Fruit fly (Drosophila melanogaster) whole organism, embryonic: ENCODE measurements around the gene Iyd.

Experiments
- Awh ChIP-seq: fragments of 200-800 bp; sonication (Bioruptor generic); IDR thresholded peaks from 2 replicates; pipeline ENCODE4, ENCODE4 v1.3.6; 2022; ENCODE audit warnings: missing biosample characterization, missing genetic modification characterization
- CG11504 ChIP-seq: fragments of 200-800 bp; sonication (Bioruptor generic); optimal IDR thresholded peaks from 3 replicates; lab custom pipeline; 2019; ENCODE audit warnings: missing biosample characterization, mild to moderate bottlenecking, missing genetic modification characterization, moderate library complexity
- CG11723 ChIP-seq: fragments of 200-800 bp; sonication (Bioruptor generic); optimal IDR thresholded peaks from 2 replicates; lab custom pipeline; 2017; ENCODE audit warnings: missing biosample characterization, mild to moderate bottlenecking, missing genetic modification characterization
- CG12659 ChIP-seq: fragments of 200-800 bp; sonication (Bioruptor generic); optimal IDR thresholded peaks from 3 replicates; lab custom pipeline; 2017; ENCODE audit warnings: mild to moderate bottlenecking, missing biosample characterization, missing genetic modification reagents, missing genetic modification characterization
- CG12744 ChIP-seq: fragments of 200-800 bp; sonication (Bioruptor generic); optimal IDR thresholded peaks from 2 replicates; lab custom pipeline; 2016; ENCODE audit warnings: missing biosample characterization, missing genetic modification characterization
- CG13775 ChIP-seq: fragments of 200-800 bp; sonication (Bioruptor generic); optimal IDR thresholded peaks from 3 replicates; lab custom pipeline; 2017; ENCODE audit warnings: missing biosample characterization, mild to moderate bottlenecking, missing genetic modification characterization
- CG1603 ChIP-seq: fragments of 200-800 bp; sonication (Bioruptor generic); optimal IDR thresholded peaks from 2 replicates; lab custom pipeline; 2019; ENCODE audit warnings: missing biosample characterization, mild to moderate bottlenecking, missing genetic modification characterization, moderate library complexity
- CG16815 ChIP-seq: fragments of 200-800 bp; sonication (Bioruptor generic); optimal IDR thresholded peaks from 3 replicates; lab custom pipeline; 2017; ENCODE audit warnings: missing biosample characterization, mild to moderate bottlenecking, missing genetic modification characterization
- CG17568 ChIP-seq: fragments of 200-800 bp; sonication (Bioruptor generic); optimal IDR thresholded peaks from 2 replicates; lab custom pipeline; 2018; ENCODE audit warnings: missing biosample characterization, mild to moderate bottlenecking, missing genetic modification characterization, moderate library complexity
- CG17802 ChIP-seq: fragments of 200-800 bp; sonication (Bioruptor generic); optimal IDR thresholded peaks from 2 replicates; lab custom pipeline; 2018; ENCODE audit warnings: missing biosample characterization, mild to moderate bottlenecking, missing genetic modification characterization, moderate library complexity
- CG18262 ChIP-seq: fragments of 200-800 bp; optimal IDR thresholded peaks from 3 replicates; lab custom pipeline; 2019; ENCODE audit warnings: missing biosample characterization, mild to moderate bottlenecking, missing genetic modification characterization, moderate library complexity
- CG18619 ChIP-seq: fragments of 200-800 bp; sonication (Bioruptor generic); optimal IDR thresholded peaks from 3 replicates; lab custom pipeline; 2017; ENCODE audit warnings: missing biosample characterization, mild to moderate bottlenecking, missing genetic modification characterization
- CG30020 ChIP-seq: fragments of 200-800 bp; optimal IDR thresholded peaks from 2 replicates; lab custom pipeline; 2019; ENCODE audit warnings: missing biosample characterization, mild to moderate bottlenecking, missing genetic modification characterization, moderate library complexity
- CG32532 ChIP-seq: fragments of 200-800 bp; sonication (Bioruptor generic); IDR thresholded peaks from 2 replicates; pipeline ENCODE4 v1.3.6; 2022; ENCODE audit warnings: missing biosample characterization, missing genetic modification characterization
- CG34376 ChIP-seq: fragments of 200-800 bp; sonication (Bioruptor generic); optimal IDR thresholded peaks from 2 replicates; lab custom pipeline; 2018; ENCODE audit warnings: missing biosample characterization, mild to moderate bottlenecking, missing genetic modification characterization
- CG6765 ChIP-seq: fragments of 200-800 bp; sonication (Bioruptor generic); optimal IDR thresholded peaks from 3 replicates; lab custom pipeline; 2017; ENCODE audit warnings: missing biosample characterization, mild to moderate bottlenecking, missing genetic modification characterization
- CG6854 ChIP-seq: fragments of 200-800 bp; sonication (Bioruptor generic); optimal IDR thresholded peaks from 3 replicates; lab custom pipeline; 2017; ENCODE audit warnings: missing biosample characterization, mild to moderate bottlenecking, missing genetic modification characterization
- CG7556 ChIP-seq: fragments of 200-800 bp; sonication (Bioruptor generic); optimal IDR thresholded peaks from 2 replicates; lab custom pipeline; 2017; ENCODE audit warnings: missing biosample characterization, mild to moderate bottlenecking, missing genetic modification characterization
- CG8478 ChIP-seq: fragments of >200 bp; optimal IDR thresholded peaks from 2 replicates; lab custom pipeline; 2018
- Dip2 ChIP-seq: fragments of 200-800 bp; sonication (Bioruptor generic); IDR thresholded peaks from 2 replicates; pipeline ENCODE4 v1.3.6; 2022; ENCODE audit warnings: missing biosample characterization, missing genetic modification characterization
- E2f2 ChIP-seq: fragments of 200-800 bp; sonication (Bioruptor generic); IDR thresholded peaks from 2 replicates; pipeline ENCODE4 v1.3.6; 2022; ENCODE audit warnings: missing biosample characterization, missing genetic modification characterization
- Fer2 ChIP-seq: fragments of 200-800 bp; sonication (Bioruptor generic); optimal IDR thresholded peaks from 2 replicates; lab custom pipeline; 2018; ENCODE audit warnings: missing biosample characterization, mild to moderate bottlenecking, missing genetic modification characterization, moderate library complexity
- Hand ChIP-seq: fragments of 200-800 bp; sonication (Bioruptor generic); optimal IDR thresholded peaks from 2 replicates; lab custom pipeline; 2017; ENCODE audit warnings: mild to moderate bottlenecking, missing biosample characterization, missing genetic modification reagents, missing genetic modification characterization
- Hmx ChIP-seq: fragments of 200-800 bp; sonication (Bioruptor generic); optimal IDR thresholded peaks from 2 replicates; lab custom pipeline; 2016; ENCODE audit warnings: missing biosample characterization, missing genetic modification characterization
- Mrtf ChIP-seq: fragments of 200-800 bp; sonication (Bioruptor generic); IDR thresholded peaks from 3 replicates; pipeline ENCODE4 v1.3.6; 2022; ENCODE audit warnings: missing biosample characterization, missing genetic modification characterization
- Neu2 ChIP-seq: fragments of 200-800 bp; sonication (Bioruptor generic); optimal IDR thresholded peaks from 3 replicates; lab custom pipeline; 2016; ENCODE audit warnings: missing biosample characterization, missing genetic modification characterization, borderline replicate concordance
- Nf-YB ChIP-seq: fragments of 200-800 bp; sonication (Bioruptor generic); optimal IDR thresholded peaks from 3 replicates; lab custom pipeline; 2019; ENCODE audit warnings: missing biosample characterization, mild to moderate bottlenecking, missing genetic modification characterization, moderate library complexity
- Ptx1 ChIP-seq: fragments of 200-800 bp; sonication (Bioruptor generic); IDR thresholded peaks from 2 replicates; pipeline ENCODE4 v1.3.6; 2022; ENCODE audit warnings: missing biosample characterization, missing genetic modification characterization
- Ravus ChIP-seq: fragments of 200-800 bp; sonication (Bioruptor generic); IDR thresholded peaks from 2 replicates; pipeline ENCODE4 v1.3.6; 2022; ENCODE audit warnings: missing biosample characterization, missing genetic modification characterization
- Scr ChIP-seq: fragments of 200-800 bp; sonication (Bioruptor generic); IDR thresholded peaks from 2 replicates; pipeline ENCODE4 v1.3.6; 2022; ENCODE audit warnings: missing biosample characterization, missing genetic modification characterization; ENCODE audit not compliant: partially characterized antibody
- Sin3A ChIP-seq: fragments of >200 bp; optimal IDR thresholded peaks from 2 replicates; lab custom pipeline; 2018
- Six4 ChIP-seq: fragments of 200-800 bp; sonication (Bioruptor generic); optimal IDR thresholded peaks from 2 replicates; lab custom pipeline; 2016; ENCODE audit warnings: missing biosample characterization, missing genetic modification characterization
- ase ChIP-seq: fragments of 200-800 bp; sonication (Bioruptor generic); IDR thresholded peaks from 3 replicates; pipeline ENCODE4 v1.3.6; 2022; ENCODE audit warnings: missing biosample characterization, missing genetic modification characterization
- bbx ChIP-seq: fragments of 200-800 bp; sonication (Bioruptor generic); IDR thresholded peaks from 2 replicates; pipeline ENCODE4 v1.3.6; 2022; ENCODE audit warnings: missing biosample characterization, missing genetic modification characterization; ENCODE audit not compliant: partially characterized antibody
- bowl ChIP-seq: fragments of 200-800 bp; sonication (Bioruptor generic); IDR thresholded peaks from 2 replicates; pipeline ENCODE4 v1.3.6; 2022; ENCODE audit warnings: missing biosample characterization, missing genetic modification characterization
- bsh ChIP-seq, 2 experiments: fragments of 200-800 bp; sonication (Bioruptor generic); optimal IDR thresholded peaks; 2 replicates each; lab custom pipeline; 2017 to 2018; ENCODE audit warnings: mild to moderate bottlenecking in 2 of 2, missing biosample characterization in 2 of 2, missing genetic modification characterization in 2 of 2, moderate library complexity in 1 of 2
- cad ChIP-seq: fragments of >200 bp; optimal IDR thresholded peaks from 2 replicates; lab custom pipeline; 2017; ENCODE audit warnings: missing biosample characterization, missing genetic modification characterization
- cas ChIP-seq: fragments of 200-800 bp; sonication (Bioruptor generic); IDR thresholded peaks from 2 replicates; pipeline ENCODE4 v1.3.6; 2022; ENCODE audit warnings: missing biosample characterization, missing genetic modification characterization
- disco-r ChIP-seq: fragments of 200-800 bp; sonication (Bioruptor generic); optimal IDR thresholded peaks from 2 replicates; lab custom pipeline; 2016; ENCODE audit warnings: missing biosample characterization, missing genetic modification characterization
- eve ChIP-seq, 2 experiments: fragments of >200 bp; optimal IDR thresholded peaks; 2 replicates each; lab custom pipeline; 2017; ENCODE audit warnings: missing biosample characterization in 2 of 2, missing genetic modification characterization in 2 of 2
- lmd ChIP-seq: fragments of 200-800 bp; sonication (Bioruptor generic); IDR thresholded peaks from 2 replicates; pipeline ENCODE4 v1.3.6; 2022; ENCODE audit warnings: missing biosample characterization, missing genetic modification characterization
- luna ChIP-seq: fragments of 200-800 bp; sonication (Bioruptor generic); optimal IDR thresholded peaks from 2 replicates; lab custom pipeline; 2016; ENCODE audit warnings: missing biosample characterization, missing genetic modification characterization
- maf-S ChIP-seq: fragments of 200-800 bp; sonication (Bioruptor generic); optimal IDR thresholded peaks from 2 replicates; lab custom pipeline; 2016; ENCODE audit warnings: missing biosample characterization, missing genetic modification characterization
- mam ChIP-seq: fragments of 200-800 bp; sonication (Bioruptor generic); optimal IDR thresholded peaks from 3 replicates; lab custom pipeline; 2016; ENCODE audit warnings: missing biosample characterization, missing genetic modification characterization
- pho ChIP-seq: fragments of 200-800 bp; sonication (Bioruptor generic); optimal IDR thresholded peaks from 2 replicates; lab custom pipeline; 2016; ENCODE audit warnings: missing biosample characterization, missing genetic modification characterization
- pros ChIP-seq: fragments of 200-800 bp; sonication (Bioruptor generic); optimal IDR thresholded peaks from 3 replicates; lab custom pipeline; 2019; ENCODE audit warnings: missing biosample characterization, mild to moderate bottlenecking, missing genetic modification characterization, moderate library complexity
- psq ChIP-seq: fragments of 200-800 bp; sonication (Bioruptor generic); optimal IDR thresholded peaks from 2 replicates; lab custom pipeline; 2017; ENCODE audit warnings: missing biosample characterization, missing genetic modification characterization
- pum ChIP-seq: fragments of 200-800 bp; sonication (Bioruptor generic); optimal IDR thresholded peaks from 2 replicates; lab custom pipeline; 2016; ENCODE audit warnings: missing biosample characterization, missing genetic modification characterization
- sim ChIP-seq: fragments of 200-800 bp; sonication (Bioruptor generic); IDR thresholded peaks from 2 replicates; pipeline ENCODE4 v1.3.6; 2022; ENCODE audit warnings: missing biosample characterization, missing genetic modification characterization
- tap ChIP-seq: fragments of 200-800 bp; optimal IDR thresholded peaks from 3 replicates; lab custom pipeline; 2019; ENCODE audit warnings: missing biosample characterization, mild to moderate bottlenecking, missing genetic modification characterization, moderate library complexity
- trem ChIP-seq: fragments of 200-800 bp; optimal IDR thresholded peaks from 3 replicates; lab custom pipeline; 2019; ENCODE audit warnings: missing biosample characterization, mild to moderate bottlenecking, missing genetic modification characterization, moderate library complexity
- vvl ChIP-seq: fragments of 200-800 bp; sonication (Bioruptor generic); IDR thresholded peaks from 2 replicates; pipeline ENCODE4 v1.3.6; 2022; ENCODE audit warnings: missing biosample characterization, missing genetic modification characterization

Gene Iyd

DNA sequence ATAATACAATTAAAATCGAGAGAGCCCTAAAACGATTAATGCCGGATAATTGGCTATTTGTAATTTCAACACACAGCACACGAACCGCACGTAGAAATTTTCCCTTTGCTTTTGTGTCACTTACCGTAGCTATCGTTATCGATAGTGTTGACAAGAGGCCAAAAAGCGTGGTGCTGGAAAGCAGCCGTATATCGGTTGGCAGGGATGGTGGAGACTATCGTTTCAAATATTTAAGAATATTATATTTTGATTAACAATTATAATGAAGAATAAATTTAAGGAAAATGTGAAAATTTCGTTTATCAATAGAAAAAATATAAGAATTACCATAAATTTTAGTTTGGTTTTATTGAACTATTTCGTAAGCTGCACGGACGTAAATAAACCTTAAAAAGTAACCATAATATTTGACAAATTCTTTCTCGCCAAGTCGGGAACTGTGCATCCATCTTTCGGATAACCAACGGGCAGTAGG is 3.0 kb downstream of the Iyd start, which contains the start of gene JIL-1 (continued):
- TF ChIP-seq CG11723 (GFP tag; lab: Kevin White, UChicago) (peak; percentile 50), CG16815 (GFP tag; lab: Kevin White, UChicago) (peak; percentile 57), lmd (GFP tag; lab: Robert Waterston, UW) (peak; percentile 76; the same call in 1 of the 2 replicates), CG34376 (GFP tag; lab: Kevin White, UChicago) (peak; percentile 26), CG11504 (tag; lab: Kevin White, UChicago) (peak; percentile 61), CG7556 (GFP tag; lab: Kevin White, UChicago) (peak; percentile 27), cas (GFP tag; lab: Robert Waterston, UW) (peak; percentile 57), bsh (GFP tag; optimal IDR thresholded peaks at IDR 0.05; lab: Kevin White, UChicago) (peak in 1 of 2 experiments; percentile 31), cad (GFP tag; lab: Kevin White, UChicago) (no peak), Awh (GFP tag; lab: Robert Waterston, UW) (no peak), CG13775 (GFP tag; lab: Kevin White, UChicago) (peak; percentile 37), Mrtf (GFP tag; lab: Robert Waterston, UW) (peak; percentile 55; the same call in 1 of the 3 replicates), CG17802 (tag; lab: Kevin White, UChicago) (peak; percentile 36), E2f2 (peak; percentile 49), Hmx (GFP tag; lab: Kevin White, UChicago) (no peak), CG32532 (GFP tag; lab: Robert Waterston, UW) (peak; percentile 88), CG6765 (peak; percentile 46), sim (GFP tag; lab: Robert Waterston, UW) (no peak), trem (tag; lab: Kevin White, UChicago) (peak; percentile 8), CG12659 (GFP tag; lab: Kevin White, UChicago) (peak; percentile 75), eve (GFP tag; optimal IDR thresholded peaks at IDR 0.05; lab: Kevin White, UChicago) (peak in 1 of 2 experiments; percentile 46), Scr (peak; percentile 88), CG1603 (tag; lab: Kevin White, UChicago) (peak; percentile 35), pros (no peak), disco-r (GFP tag; lab: Kevin White, UChicago) (no peak), bbx (GFP tag; lab: Robert Waterston, UW) (peak; percentile 89), maf-S (GFP tag; lab: Kevin White, UChicago) (no peak), pum (GFP tag; lab: Kevin White, UChicago) (peak; percentile 1), CG30020 (peak; percentile 33), Six4 (GFP tag; lab: Kevin White, UChicago) (no peak), CG17568 (GFP tag; lab: Kevin White, UChicago) (peak; percentile 25), mam (peak; percentile 64), tap (tag; lab: Kevin White, UChicago) (no peak), Nf-YB (GFP tag; lab: Kevin White, UChicago) (no peak), CG12744 (GFP tag; lab: Kevin White, UChicago) (no peak), CG18262 (tag; lab: Kevin White, UChicago) (peak; percentile 43), Hand (GFP tag; lab: Kevin White, UChicago) (no peak), CG18619 (GFP tag; lab: Kevin White, UChicago) (peak; percentile 41), vvl (GFP tag; lab: Robert Waterston, UW) (peak; percentile 87), Neu2 (GFP tag; lab: Kevin White, UChicago) (no peak), CG8478 (lab: Kevin White, UChicago) (no peak), Fer2 (tag; lab: Kevin White, UChicago) (no peak), Dip2 (GFP tag; lab: Robert Waterston, UW) (no peak), CG6854 (GFP tag; lab: Kevin White, UChicago) (no peak), pho (GFP tag; lab: Kevin White, UChicago) (peak; percentile 55), luna (GFP tag; lab: Kevin White, UChicago) (no peak), Sin3A (lab: Kevin White, UChicago) (peak; percentile 47), psq (GFP tag; lab: Kevin White, UChicago) (peak; percentile 88), Ravus (GFP tag; lab: Robert Waterston, UW) (no peak), bowl (GFP tag; lab: Robert Waterston, UW) (no peak; the same call in 1 of the 2 replicates), Ptx1 (GFP tag; lab: Robert Waterston, UW) (peak; percentile 80), ase (peak; percentile 76)
